Worm (Caenorhabditis elegans) whole organism, mixed stage, embryonic: ENCODE measurements around the gene F20D6.8.
A peak's percentile ranks its signal among the peaks of the same experiment; 100 is the strongest.

Source experiments
- bed-3 ChIP-seq: fragments of 200-800 bp; sonication (Bioruptor generic); optimal IDR thresholded peaks from 3 replicates; lab custom pipeline; 2018; ENCODE audit warnings: mild to moderate bottlenecking, missing genetic modification characterization, moderate library complexity, missing compliant biosample characterization
- blmp-1 ChIP-seq: fragments of 150-350 bp; optimal IDR thresholded peaks from 2 replicates; lab custom pipeline; 2014; ENCODE audit warnings: missing biosample characterization, missing genetic modification characterization
- ceh-43 ChIP-seq: fragments of 200-800 bp; sonication (Bioruptor generic); optimal IDR thresholded peaks from 2 replicates; lab custom pipeline; 2018; ENCODE audit warnings: mild to moderate bottlenecking, missing genetic modification characterization, moderate library complexity, missing compliant biosample characterization
- ceh-83 ChIP-seq: fragments of 200-800 bp; sonication (Bioruptor generic); optimal IDR thresholded peaks from 2 replicates; lab custom pipeline; 2018; ENCODE audit warnings: mild to moderate bottlenecking, missing genetic modification characterization, missing compliant biosample characterization
- ces-1 ChIP-seq: fragments of 150-350 bp; optimal IDR thresholded peaks from 2 replicates; lab custom pipeline; 2014; ENCODE audit warnings: missing biosample characterization, missing genetic modification reagents, missing genetic modification characterization
- cnd-1 ChIP-seq: fragments of 200-800 bp; sonication (Bioruptor generic); optimal IDR thresholded peaks from 2 replicates; lab custom pipeline; 2018; ENCODE audit warnings: mild to moderate bottlenecking, missing genetic modification characterization, missing compliant biosample characterization
- drap-1 ChIP-seq: fragments of 200-800 bp; sonication (Bioruptor generic); optimal IDR thresholded peaks from 3 replicates; lab custom pipeline; 2018; ENCODE audit warnings: mild to moderate bottlenecking, missing genetic modification characterization, missing compliant biosample characterization
- elt-1 ChIP-seq: sonication (generic microtip); optimal IDR thresholded peaks from 2 replicates; lab custom pipeline; 2017; ENCODE audit warnings: missing genetic modification characterization, mild to moderate bottlenecking, missing compliant biosample characterization, antibody characterized with exemption, moderate library complexity, borderline replicate concordance; ENCODE audit not compliant: insufficient read depth
- elt-3 ChIP-seq: fragments of 150-350 bp; optimal IDR thresholded peaks from 2 replicates; lab custom pipeline; 2014; ENCODE audit warnings: missing biosample characterization, missing genetic modification characterization
- ham-2 ChIP-seq: fragments of 200-800 bp; sonication (Bioruptor generic); optimal IDR thresholded peaks from 2 replicates; lab custom pipeline; 2018; ENCODE audit warnings: mild to moderate bottlenecking, missing genetic modification characterization, missing compliant biosample characterization
- hlh-1 ChIP-seq: fragments of 150-350 bp; optimal IDR thresholded peaks from 2 replicates; lab custom pipeline; 2014; ENCODE audit warnings: missing biosample characterization, missing genetic modification reagents, missing genetic modification characterization
- mab-5 ChIP-seq: fragments of 150-350 bp; optimal IDR thresholded peaks from 2 replicates; lab custom pipeline; 2014; ENCODE audit warnings: missing biosample characterization, missing genetic modification characterization
- mep-1 ChIP-seq: fragments of 150-350 bp; optimal IDR thresholded peaks from 2 replicates; lab custom pipeline; 2017; ENCODE audit warnings: missing biosample characterization, missing genetic modification reagents, missing genetic modification characterization, inconsistent platforms
- nhr-2 ChIP-seq: fragments of 150-350 bp; optimal IDR thresholded peaks from 2 replicates; lab custom pipeline; 2014; ENCODE audit warnings: missing biosample characterization, missing genetic modification characterization
- nhr-237 ChIP-seq: fragments of 150-350 bp; optimal IDR thresholded peaks from 2 replicates; lab custom pipeline; 2014; ENCODE audit warnings: missing biosample characterization, missing genetic modification characterization
- nhr-28 ChIP-seq: fragments of 150-350 bp; optimal IDR thresholded peaks from 2 replicates; lab custom pipeline; 2014; ENCODE audit warnings: missing biosample characterization, missing genetic modification characterization
- nhr-76 ChIP-seq: sonication (generic microtip); optimal IDR thresholded peaks from 2 replicates; lab custom pipeline; 2017; ENCODE audit warnings: missing biosample characterization, missing genetic modification characterization
- pha-4 ChIP-seq: fragments of 150-350 bp; optimal IDR thresholded peaks from 2 replicates; lab custom pipeline; 2018; ENCODE audit warnings: missing biosample characterization, missing genetic modification reagents, missing genetic modification characterization
- sem-2 ChIP-seq: fragments of 200-800 bp; sonication (Bioruptor generic); optimal IDR thresholded peaks from 2 replicates; lab custom pipeline; 2018; ENCODE audit warnings: mild to moderate bottlenecking, missing genetic modification characterization, missing compliant biosample characterization
- snpc-4 ChIP-seq: fragments of 150-350 bp; optimal IDR thresholded peaks from 2 replicates; lab custom pipeline; 2014; ENCODE audit warnings: missing biosample characterization, missing genetic modification characterization
- sptf-1 ChIP-seq: sonication (generic microtip); optimal IDR thresholded peaks from 2 replicates; lab custom pipeline; 2017; ENCODE audit warnings: mild to moderate bottlenecking, missing genetic modification characterization, moderate library complexity, missing compliant biosample characterization
- tbx-8 ChIP-seq: fragments of 200-800 bp; sonication (Bioruptor generic); optimal IDR thresholded peaks from 2 replicates; lab custom pipeline; 2018; ENCODE audit warnings: mild to moderate bottlenecking, missing genetic modification characterization, moderate library complexity, missing compliant biosample characterization
- unc-120 ChIP-seq: sonication (generic microtip); optimal IDR thresholded peaks from 2 replicates; lab custom pipeline; 2017; ENCODE audit warnings: missing genetic modification characterization, missing compliant biosample characterization; ENCODE audit not compliant: poor library complexity, severe bottlenecking
- unc-39 ChIP-seq: fragments of 150-350 bp; optimal IDR thresholded peaks from 2 replicates; lab custom pipeline; 2014; ENCODE audit warnings: missing biosample characterization, missing genetic modification characterization
- unc-62 ChIP-seq: fragments of 150-350 bp; optimal IDR thresholded peaks from 2 replicates; lab custom pipeline; 2014; ENCODE audit warnings: missing biosample characterization, missing genetic modification reagents, missing genetic modification characterization
- zip-8 ChIP-seq: fragments of 150-350 bp; optimal IDR thresholded peaks from 2 replicates; lab custom pipeline; 2014; ENCODE audit warnings: missing biosample characterization, missing genetic modification characterization
- ztf-11 ChIP-seq: fragments of 150-350 bp; optimal IDR thresholded peaks from 2 replicates; lab custom pipeline; 2014; ENCODE audit warnings: missing biosample characterization, missing genetic modification characterization

F20D6.8 gene

ce11 chrV:8155743-8156142 is 12.3 kb downstream of the F20D6.8 start:
- no peak for TF ChIP-seq snpc-4 (tag; lab: Kevin White, UChicago)
- TF ChIP-seq pha-4 (tag; lab: Kevin White, UChicago): no peak
- no peak for TF ChIP-seq unc-39 (tag; lab: Kevin White, UChicago)
- no peak for TF ChIP-seq ceh-43 (GFP tag; lab: Kevin White, UChicago)
- TF ChIP-seq zip-8 (tag; lab: Kevin White, UChicago): no peak

DNA sequence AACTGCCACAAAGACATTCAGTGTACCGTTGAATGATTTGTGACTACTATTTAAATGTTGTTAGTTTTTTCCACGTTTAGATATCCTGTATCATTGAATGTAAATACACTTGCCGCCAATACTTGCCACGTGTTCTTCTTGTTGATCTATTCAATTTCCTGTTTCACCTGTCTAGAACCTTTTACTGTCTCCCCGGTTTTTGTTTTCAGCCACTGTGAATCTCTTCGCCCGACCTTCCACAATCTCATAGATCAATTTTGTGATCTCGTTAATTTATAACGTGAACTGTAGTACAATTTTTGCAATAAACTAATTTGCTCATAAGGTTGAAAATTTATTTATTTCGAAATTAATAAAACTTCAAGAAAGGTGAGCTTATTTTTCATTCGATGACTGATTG is 22.7 kb downstream of the F20D6.8 start, which contains the start of gene D1014.13:
TSS of gene D1014.13 (plus strand) at position 301 of the 400 bp plus-strand sequence.
- TF ChIP-seq nhr-28 (tag; lab: Kevin White, UChicago) (no peak), drap-1 (GFP tag; lab: Kevin White, UChicago) (no peak), ceh-83 (GFP tag; lab: Kevin White, UChicago) (no peak), nhr-76 (tag; lab: Kevin White, UChicago) (no peak)

DNA sequence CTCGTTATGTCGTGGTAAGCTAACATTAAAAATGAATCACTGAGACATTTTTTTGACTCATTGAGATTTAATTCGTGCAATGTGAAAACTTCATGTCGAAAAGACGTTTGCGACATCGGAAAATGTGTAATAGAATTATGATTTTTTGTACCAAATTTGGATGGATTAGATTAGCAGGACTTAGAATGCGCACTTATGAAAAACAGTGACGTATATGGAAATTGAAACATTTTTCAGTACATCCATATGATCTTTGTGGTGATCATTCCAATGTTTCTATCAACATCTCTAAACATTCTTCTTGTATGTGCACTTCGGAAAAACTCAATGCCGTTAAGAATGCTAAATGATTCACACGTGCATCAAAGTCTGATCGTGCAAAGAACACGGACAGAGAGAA is 23.6 kb downstream of the F20D6.8 start:
- TF ChIP-seq sem-2 (GFP tag; lab: Kevin White, UChicago): no peak

- TF ChIP-seq zip-8 (tag; lab: Kevin White, UChicago) (no peak), nhr-2 (no peak), mep-1 (no peak), elt-1 (tag; lab: Kevin White, UChicago) (no peak), ham-2 (GFP tag; lab: Kevin White, UChicago) (no peak), blmp-1 (no peak), nhr-237 (tag; lab: Kevin White, UChicago) (no peak), ceh-43 (GFP tag; lab: Kevin White, UChicago) (no peak), unc-120 (tag; lab: Kevin White, UChicago) (no peak), unc-39 (tag; lab: Kevin White, UChicago) (no peak), ceh-83 (GFP tag; lab: Kevin White, UChicago) (no peak), ces-1 (GFP tag; lab: Kevin White, UChicago) (no peak)
Observed at ce11 chrV:8143605-8144004, 24.5 kb downstream of the F20D6.8 start, which contains the start of gene D1014.2. Gene D1014.2 (plus strand): TSS chrV:8143905.

- TF ChIP-seq cnd-1 (no peak), tbx-8 (GFP tag; lab: Kevin White, UChicago) (no peak), ces-1 (GFP tag; lab: Kevin White, UChicago) (peak; percentile 6), ceh-83 (GFP tag; lab: Kevin White, UChicago) (no peak), hlh-1 (tag; lab: Kevin White, UChicago) (no peak)
Observed at ce11 chrV:8132926-8133325, 35.1 kb downstream of the F20D6.8 start, which contains the start of gene D1014.4. Gene D1014.4 (plus strand): TSS chrV:8133226.

ce11 chrV:8131628-8132027 is 36.4 kb downstream of the F20D6.8 start:
- TF ChIP-seq elt-3 (tag; lab: Kevin White, UChicago): no peak
- no peak for TF ChIP-seq drap-1 (GFP tag; lab: Kevin White, UChicago)
- TF ChIP-seq mab-5 (tag; lab: Kevin White, UChicago): no peak
- TF ChIP-seq unc-62 (GFP tag; lab: Kevin White, UChicago): no peak
- no peak for TF ChIP-seq ztf-11 (tag; lab: Kevin White, UChicago)
- no peak for TF ChIP-seq hlh-1 (tag; lab: Kevin White, UChicago)
- no peak for TF ChIP-seq nhr-2
- no peak for TF ChIP-seq nhr-237 (tag; lab: Kevin White, UChicago)
- no peak for TF ChIP-seq sptf-1 (tag; lab: Kevin White, UChicago)
- TF ChIP-seq nhr-28 (tag; lab: Kevin White, UChicago): no peak
- no peak for TF ChIP-seq unc-39 (tag; lab: Kevin White, UChicago)
- TF ChIP-seq blmp-1: no peak

DNA sequence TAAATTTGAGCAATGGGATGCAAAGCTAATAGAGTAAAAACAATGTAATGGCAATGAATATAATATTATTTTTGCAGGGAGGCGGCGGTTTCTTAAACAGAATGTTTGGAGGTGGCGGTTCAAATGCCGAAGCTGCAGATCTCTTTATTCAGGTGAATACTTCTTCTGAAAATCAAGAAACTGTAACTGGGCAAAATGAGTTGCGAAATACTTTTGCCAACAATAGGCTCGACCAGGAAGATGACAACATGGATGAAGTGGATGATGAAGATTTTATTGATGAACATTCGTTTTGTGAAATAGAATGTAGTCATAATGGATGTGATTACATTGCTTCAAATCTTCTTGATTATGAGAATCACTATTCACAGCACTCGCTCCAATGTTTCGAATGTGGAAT is 37.3 kb downstream of the F20D6.8 start:
- TF ChIP-seq nhr-2: no peak
- TF ChIP-seq bed-3: no peak
- TF ChIP-seq mep-1: no peak
- no peak for TF ChIP-seq ceh-83 (GFP tag; lab: Kevin White, UChicago)
- TF ChIP-seq hlh-1 (tag; lab: Kevin White, UChicago): no peak
- TF ChIP-seq unc-62 (GFP tag; lab: Kevin White, UChicago): no peak
- TF ChIP-seq sem-2 (GFP tag; lab: Kevin White, UChicago): no peak
